Worm (Caenorhabditis elegans): Measurements from ENCODE around the gene nhr-270.
A peak's percentile ranks its signal among the peaks of the same experiment; 100 is the strongest.

The nhr-270 gene

DNA sequence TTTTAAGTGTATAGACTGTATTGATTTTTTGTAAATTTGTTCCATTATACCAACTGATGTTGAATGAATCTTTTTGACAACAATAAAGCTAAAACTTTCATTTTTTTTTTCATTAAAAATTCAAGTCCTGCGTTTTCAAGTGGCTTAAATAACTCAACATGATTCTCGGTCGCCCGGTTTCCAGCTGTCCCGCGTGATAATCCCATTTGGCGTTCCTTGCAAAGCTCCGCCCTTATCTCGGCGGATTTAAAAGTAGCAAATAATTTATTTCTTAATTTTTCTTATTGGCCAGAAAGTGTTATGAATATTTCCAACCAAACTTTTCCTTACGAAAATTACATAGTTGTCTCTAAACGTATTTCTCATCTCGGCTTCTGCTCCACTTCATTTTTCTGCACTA, 48.4 kb downstream of the nhr-270 start, which contains the start of gene str-20:
Gene str-20, plus strand, starts transcription at position 301 of the 400 bp plus-strand sequence.
- TF ChIP-seq ceh-39 (tag; optimal IDR thresholded peaks at IDR 0.05), result no peak

DNA sequence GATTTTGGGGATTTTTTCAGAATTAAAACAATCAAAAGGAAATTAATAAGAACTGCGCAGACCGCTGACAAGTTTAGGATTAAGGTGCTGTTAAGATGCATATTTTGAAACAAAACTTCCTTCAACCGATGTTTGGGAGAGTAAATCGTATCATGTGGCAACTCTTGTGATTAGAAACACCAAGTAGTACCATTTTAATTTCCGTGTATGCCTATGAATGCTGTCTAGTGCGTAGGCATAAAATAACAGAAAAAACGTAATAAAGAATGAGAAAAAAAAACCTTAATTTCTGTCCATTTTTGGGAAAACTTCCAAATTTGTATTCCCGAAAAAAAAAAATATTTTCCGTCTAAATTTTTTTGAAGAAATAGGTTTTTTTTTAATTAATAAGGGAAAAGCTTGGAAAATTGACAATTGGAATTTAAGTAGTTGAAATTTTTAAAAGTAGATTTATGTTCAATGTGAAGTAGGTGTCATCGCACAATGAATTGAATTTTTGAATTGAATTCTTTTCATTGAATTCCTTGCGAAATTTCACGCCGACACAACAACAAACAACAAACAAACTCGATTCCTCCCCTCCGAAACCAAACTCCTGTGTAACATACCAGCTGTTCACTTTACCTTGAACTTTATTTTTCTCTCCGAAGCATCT, 51.7 kb downstream of the nhr-270 start, which contains the start of the genes str-262 and srp-1:
Gene str-262, minus strand, starts transcription at position 101 of the 655 bp plus-strand sequence.
Gene srp-1, plus strand, starts transcription at position 605 of the 655 bp plus-strand sequence.
- peak; percentile 71 for TF ChIP-seq hlh-1 (tag; optimal IDR thresholded peaks at IDR 0.05)
- no peak for TF ChIP-seq lin-13 (tag; optimal IDR thresholded peaks at IDR 0.05)

Measured in whole organism, mixed stage, embryonic.